Worm (Caenorhabditis elegans): ENCODE measurements around the gene Y54G2A.73.
A peak's percentile ranks its signal among the peaks of the same experiment; 100 is the strongest.

Y54G2A.73 gene

ce11 chrIV:3037932-3038331, 29.2 kb upstream of the Y54G2A.73 start:
- TF ChIP-seq nhr-77 (tag; optimal IDR thresholded peaks at IDR 0.05) (no peak), egl-5 (tag; optimal IDR thresholded peaks at IDR 0.05) (no peak), egl-27 (tag; optimal IDR thresholded peaks at IDR 0.05) (no peak), nhr-43 (tag; optimal IDR thresholded peaks at IDR 0.05; ENCODE audit: poor library complexity, severe bottlenecking) (no peak), nhr-28 (tag; optimal IDR thresholded peaks at IDR 0.05) (no peak), hmg-11 (tag; optimal IDR thresholded peaks at IDR 0.05) (no peak), nhr-12 (tag; optimal IDR thresholded peaks at IDR 0.05) (no peak), eor-1 (tag; optimal IDR thresholded peaks at IDR 0.05) (no peak), ZK546.5 (tag; optimal IDR thresholded peaks at IDR 0.05) (no peak), sea-2 (GFP tag; optimal IDR thresholded peaks at IDR 0.05) (no peak), nhr-25 (tag; optimal IDR thresholded peaks at IDR 0.05) (no peak), ztf-11 (tag; optimal IDR thresholded peaks at IDR 0.05) (no peak), ceh-28 (tag; optimal IDR thresholded peaks at IDR 0.05) (no peak)

- no peak for TF ChIP-seq elt-2 (tag; optimal IDR thresholded peaks at IDR 0.05)
- no peak for TF ChIP-seq pqm-1 (tag; optimal IDR thresholded peaks at IDR 0.05)
- no peak for TF ChIP-seq nhr-11 (tag; optimal IDR thresholded peaks at IDR 0.05)
- TF ChIP-seq ztf-4 (tag; optimal IDR thresholded peaks at IDR 0.05), result no peak
- TF ChIP-seq nhr-43 (tag; optimal IDR thresholded peaks at IDR 0.05; ENCODE audit: poor library complexity, severe bottlenecking), result no peak
- no peak for TF ChIP-seq nfya-1 (tag; optimal IDR thresholded peaks at IDR 0.05; ENCODE audit: insufficient read depth)
- no peak for TF ChIP-seq ZK546.5 (tag; optimal IDR thresholded peaks at IDR 0.05)
- TF ChIP-seq skn-1 (tag; optimal IDR thresholded peaks at IDR 0.05), result no peak
- TF ChIP-seq ceh-9 (tag; optimal IDR thresholded peaks at IDR 0.05), result no peak
- TF ChIP-seq hmg-11 (tag; optimal IDR thresholded peaks at IDR 0.05), result no peak
Measured at ce11 chrIV:3035375-3035774, 26.7 kb upstream of the Y54G2A.73 start.

DNA sequence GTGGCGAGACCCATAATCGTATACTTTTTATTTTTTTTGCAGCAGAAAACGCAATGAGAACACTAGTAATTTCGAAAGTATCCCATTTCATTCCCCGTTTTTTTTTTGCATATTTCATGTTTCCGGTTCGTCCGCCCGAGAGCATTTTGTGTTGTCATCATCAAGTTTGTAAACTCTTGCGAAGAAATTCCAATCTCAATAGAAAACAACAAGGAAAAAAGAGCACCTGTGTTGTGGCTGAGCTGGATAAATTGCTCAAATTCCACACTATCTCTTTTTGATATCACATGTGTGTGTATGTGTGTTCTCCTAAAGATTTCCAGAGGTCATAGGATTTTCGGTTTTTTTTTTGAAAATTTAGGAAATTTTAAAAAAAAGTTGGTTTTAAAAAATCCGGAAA, 23.3 kb upstream of the Y54G2A.73 start:
- TF ChIP-seq fos-1 (tag; optimal IDR thresholded peaks at IDR 0.05) (no peak), nhr-28 (tag; optimal IDR thresholded peaks at IDR 0.05) (no peak), egl-27 (tag; optimal IDR thresholded peaks at IDR 0.05) (no peak), ztf-4 (tag; optimal IDR thresholded peaks at IDR 0.05) (no peak), nhr-43 (tag; optimal IDR thresholded peaks at IDR 0.05; ENCODE audit: poor library complexity, severe bottlenecking) (no peak), mdl-1 (tag; optimal IDR thresholded peaks at IDR 0.05) (no peak), elt-3 (tag; optimal IDR thresholded peaks at IDR 0.05) (no peak), hmg-11 (tag; optimal IDR thresholded peaks at IDR 0.05) (no peak), egl-5 (tag; optimal IDR thresholded peaks at IDR 0.05) (no peak), R02D3.7 (tag; optimal IDR thresholded peaks at IDR 0.05) (no peak), nhr-23 (tag; optimal IDR thresholded peaks at IDR 0.05) (no peak), lin-15B (tag; optimal IDR thresholded peaks at IDR 0.05) (no peak), lsy-12 (tag; optimal IDR thresholded peaks at IDR 0.05) (no peak), ceh-16 (tag; optimal IDR thresholded peaks at IDR 0.05) (no peak), nhr-12 (tag; optimal IDR thresholded peaks at IDR 0.05) (no peak)

DNA sequence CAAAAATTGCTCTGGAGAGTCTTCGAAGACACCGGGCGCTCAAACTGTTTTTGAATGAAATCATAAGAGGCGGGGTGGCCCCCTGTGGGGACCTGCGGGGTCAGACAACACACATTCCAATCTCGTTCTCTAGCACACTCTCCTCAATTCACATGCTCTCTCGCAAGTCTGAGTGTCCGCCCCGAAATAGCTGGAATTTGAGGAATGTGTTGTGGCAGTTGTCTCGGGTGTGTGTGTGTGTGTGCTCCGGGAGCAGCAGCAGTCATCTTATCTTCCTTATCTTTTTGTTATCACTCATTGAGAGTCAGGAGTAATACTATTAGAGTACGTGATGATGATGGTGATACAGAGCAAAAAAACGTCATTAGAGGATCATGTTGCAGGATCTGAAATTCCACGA, 21.2 kb upstream of the Y54G2A.73 start:
- TF ChIP-seq lsy-12 (tag; optimal IDR thresholded peaks at IDR 0.05) (no peak), eor-1 (tag; optimal IDR thresholded peaks at IDR 0.05) (no peak), ceh-16 (tag; optimal IDR thresholded peaks at IDR 0.05) (no peak), ztf-11 (tag; optimal IDR thresholded peaks at IDR 0.05) (no peak), pqm-1 (tag; optimal IDR thresholded peaks at IDR 0.05) (peak; percentile 67), egl-5 (tag; optimal IDR thresholded peaks at IDR 0.05) (peak; percentile 54), unc-39 (tag; optimal IDR thresholded peaks at IDR 0.05) (no peak), sea-2 (GFP tag; optimal IDR thresholded peaks at IDR 0.05) (no peak), lin-15B (tag; optimal IDR thresholded peaks at IDR 0.05) (no peak), ceh-9 (tag; optimal IDR thresholded peaks at IDR 0.05) (no peak), unc-62 (GFP tag; optimal IDR thresholded peaks at IDR 0.05) (no peak), nhr-11 (tag; optimal IDR thresholded peaks at IDR 0.05) (no peak), fos-1 (tag; optimal IDR thresholded peaks at IDR 0.05) (no peak), tbx-2 (tag; optimal IDR thresholded peaks at IDR 0.05) (no peak), nfya-1 (tag; optimal IDR thresholded peaks at IDR 0.05; ENCODE audit: insufficient read depth) (peak; percentile 15), egl-27 (tag; optimal IDR thresholded peaks at IDR 0.05) (no peak), nhr-67 (tag; optimal IDR thresholded peaks at IDR 0.05) (no peak), ceh-82 (tag; optimal IDR thresholded peaks at IDR 0.05) (no peak), nhr-23 (tag; optimal IDR thresholded peaks at IDR 0.05) (no peak), ZK546.5 (tag; optimal IDR thresholded peaks at IDR 0.05) (no peak), elt-3 (tag; optimal IDR thresholded peaks at IDR 0.05) (no peak), jun-1 (tag; optimal IDR thresholded peaks at IDR 0.05) (no peak), nhr-77 (tag; optimal IDR thresholded peaks at IDR 0.05) (no peak), lin-39 (tag; optimal IDR thresholded peaks at IDR 0.05) (peak; percentile 56), elt-2 (tag; optimal IDR thresholded peaks at IDR 0.05) (peak; percentile 69), ceh-28 (tag; optimal IDR thresholded peaks at IDR 0.05) (no peak), nhr-237 (tag; optimal IDR thresholded peaks at IDR 0.05) (no peak), pha-4 (tag; optimal IDR thresholded peaks at IDR 0.05) (no peak), mdl-1 (tag; optimal IDR thresholded peaks at IDR 0.05) (no peak), fkh-2 (tag; optimal IDR thresholded peaks at IDR 0.05) (no peak), elt-1 (tag; optimal IDR thresholded peaks at IDR 0.05) (no peak)
